Fruit fly (Drosophila melanogaster): ENCODE results near the gene CG9701.
A peak's percentile ranks its signal among the peaks of the same experiment; 100 is the strongest.

CG9701 gene

DNA sequence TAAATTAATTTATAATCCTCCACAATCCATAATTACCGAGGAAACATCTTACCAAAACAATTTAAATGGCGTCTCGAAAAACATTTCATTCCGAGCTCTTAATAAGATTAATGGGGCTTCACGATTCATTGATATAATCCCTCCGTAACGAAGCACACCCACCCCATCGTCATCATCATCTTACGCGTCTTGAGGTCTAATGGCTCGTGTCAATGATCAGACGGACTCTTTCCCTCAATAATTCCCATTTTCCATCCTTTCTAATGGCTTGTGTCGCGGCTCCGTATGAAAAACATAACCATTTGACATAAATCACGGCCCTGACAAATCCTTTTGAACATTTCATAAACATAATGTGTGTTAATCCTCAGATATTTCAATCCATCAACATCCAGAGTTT lies 33.6 kb downstream of the CG9701 start (continued):
- no peak for TF ChIP-seq corto (GFP tag; optimal IDR thresholded peaks at IDR 0.05)
- TF ChIP-seq Med (GFP tag), result no peak

DNA sequence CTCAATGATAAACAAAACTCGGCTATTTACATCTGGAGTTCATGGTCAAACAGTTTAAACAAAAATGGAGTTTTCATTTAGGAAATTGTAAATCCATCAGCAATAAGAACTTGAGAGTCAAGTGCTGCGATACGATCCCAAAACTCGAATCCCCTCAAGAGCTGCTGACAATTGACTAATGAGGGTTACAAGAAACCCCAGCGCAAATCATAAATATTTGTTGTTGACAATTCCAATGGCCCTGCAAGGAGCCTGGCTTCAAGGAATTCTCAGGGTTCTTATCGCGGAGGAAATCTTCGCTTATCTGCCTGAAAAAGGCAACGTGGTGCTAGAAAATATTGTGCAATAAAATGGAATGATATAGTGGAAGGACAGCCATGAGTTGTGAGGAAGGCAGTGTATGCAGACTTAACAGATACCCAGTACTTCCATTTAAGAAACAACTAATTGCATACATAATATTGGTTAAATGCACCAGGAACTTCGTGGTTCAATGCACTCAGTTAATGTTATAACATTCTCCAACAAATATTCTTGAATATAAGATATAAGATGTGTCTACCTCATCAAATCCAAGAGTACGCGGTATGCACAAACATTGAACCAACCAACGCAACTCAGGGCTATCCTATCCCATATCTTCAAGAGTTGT lies 34.8 kb downstream of the CG9701 start:
- TF ChIP-seq scrt (GFP tag; optimal IDR thresholded peaks at IDR 0.05), result no peak
- TF ChIP-seq kni (GFP tag; optimal IDR thresholded peaks at IDR 0.05), result no peak
- peak; percentile 34 for TF ChIP-seq CG11504 (tag; optimal IDR thresholded peaks at IDR 0.05)
- no peak for TF ChIP-seq nom (GFP tag; optimal IDR thresholded peaks at IDR 0.05)
- peak; percentile 29 for TF ChIP-seq PHDP (tag; optimal IDR thresholded peaks at IDR 0.05)
- no peak for TF ChIP-seq CG7987 (GFP tag; optimal IDR thresholded peaks at IDR 0.05)
- TF ChIP-seq br (optimal IDR thresholded peaks at IDR 0.05), result no peak
- no peak for TF ChIP-seq crc (GFP tag; optimal IDR thresholded peaks at IDR 0.05)
- TF ChIP-seq CG12104 (GFP tag; optimal IDR thresholded peaks at IDR 0.05), result no peak
- TF ChIP-seq CG3838 (GFP tag; optimal IDR thresholded peaks at IDR 0.05), result no peak
- no peak for TF ChIP-seq CG6654 (GFP tag; optimal IDR thresholded peaks at IDR 0.05)
- peak; percentile 14 for TF ChIP-seq jumu (GFP tag; optimal IDR thresholded peaks at IDR 0.05)
- TF ChIP-seq CG17186 (GFP tag; optimal IDR thresholded peaks at IDR 0.05), result no peak
- TF ChIP-seq CG1602 (GFP tag; optimal IDR thresholded peaks at IDR 0.05), result peak; percentile 42
- no peak for TF ChIP-seq disco-r (GFP tag; optimal IDR thresholded peaks at IDR 0.05)
- TF ChIP-seq CG10431 (GFP tag; optimal IDR thresholded peaks at IDR 0.05), result no peak
- TF ChIP-seq Max (GFP tag; optimal IDR thresholded peaks at IDR 0.05), result peak; percentile 2
- no peak for TF ChIP-seq CG8290 (GFP tag; optimal IDR thresholded peaks at IDR 0.05)
- TF ChIP-seq CG8290 (tag; optimal IDR thresholded peaks at IDR 0.05), result peak in 1 of 2 experiments; percentile 57
- TF ChIP-seq E2f2 (GFP tag; IDR thresholded peaks at IDR 0.05), result peak; percentile 27; the same call in 1 of the 2 replicates
- no peak for TF ChIP-seq CG7357 (GFP tag; IDR thresholded peaks at IDR 0.05)
- TF ChIP-seq CG4282 (GFP tag; optimal IDR thresholded peaks at IDR 0.05), result no peak
- TF ChIP-seq Lim3 (GFP tag; IDR thresholded peaks at IDR 0.05), result no peak
- TF ChIP-seq ap (GFP tag; IDR thresholded peaks at IDR 0.05), result 0 out of 2 replicates have a peak, but pooled peaks have one; percentile 24
- no peak for TF ChIP-seq CG7928 (GFP tag; optimal IDR thresholded peaks at IDR 0.05)
- TF ChIP-seq hb (GFP tag; IDR thresholded peaks at IDR 0.05; ENCODE audit: partially characterized antibody), result no peak
- TF ChIP-seq Asciz (GFP tag; optimal IDR thresholded peaks at IDR 0.05), result no peak
- peak; percentile 42 for TF ChIP-seq CG10267 (tag; optimal IDR thresholded peaks at IDR 0.05)
- no peak for TF ChIP-seq caup (GFP tag; optimal IDR thresholded peaks at IDR 0.05; ENCODE audit: severe bottlenecking)
- no peak for TF ChIP-seq eve (GFP tag; optimal IDR thresholded peaks at IDR 0.05)
- no peak for TF ChIP-seq CG18476 (GFP tag; optimal IDR thresholded peaks at IDR 0.05)
- TF ChIP-seq peb (GFP tag; IDR thresholded peaks at IDR 0.05), result no peak
- TF ChIP-seq sisA (GFP tag; IDR thresholded peaks at IDR 0.05), result no peak
- no peak for TF ChIP-seq Mes4 (GFP tag; optimal IDR thresholded peaks at IDR 0.05)
- no peak for TF ChIP-seq CG15011 (GFP tag; optimal IDR thresholded peaks at IDR 0.05)
- TF ChIP-seq jigr1 (GFP tag; IDR thresholded peaks at IDR 0.05), result no peak
- TF ChIP-seq schlank (tag; optimal IDR thresholded peaks at IDR 0.05), result no peak
- TF ChIP-seq CG18599 (GFP tag; optimal IDR thresholded peaks at IDR 0.05), result no peak
- TF ChIP-seq CG18011 (GFP tag; optimal IDR thresholded peaks at IDR 0.05), result no peak
- peak in 1 of 2 experiments; percentile 78 for TF ChIP-seq pan (optimal IDR thresholded peaks at IDR 0.05)
- TF ChIP-seq pan (GFP tag; optimal IDR thresholded peaks at IDR 0.05 in 1 of 2, IDR thresholded peaks at IDR 0.05 in 1 of 2), result peak in 1 of 2 experiments; percentile 44
- peak; percentile 12 to 36 for TF ChIP-seq chif (GFP tag; optimal IDR thresholded peaks at IDR 0.05)
- no peak for TF ChIP-seq vnd (GFP tag; IDR thresholded peaks at IDR 0.05; ENCODE audit: partially characterized antibody)
- 0 out of 2 replicates have a peak, but pooled peaks have one; percentile 12 for TF ChIP-seq onecut (GFP tag; IDR thresholded peaks at IDR 0.05)
- peak; percentile 79 for TF ChIP-seq Ets65A (GFP tag)
- no peak for TF ChIP-seq YL-1 (GFP tag; optimal IDR thresholded peaks at IDR 0.05)
- TF ChIP-seq Oli (tag; optimal IDR thresholded peaks at IDR 0.05), result peak; percentile 50
